Worm (Caenorhabditis elegans) whole organism, dauer: ENCODE results near the gene sek-1.

ENCODE experiments used
- unc-62 ChIP-seq: sonication (generic microtip); optimal IDR thresholded peaks from 2 replicates; lab custom pipeline; 2017; ENCODE audit warnings: missing biosample characterization, missing genetic modification reagents, missing genetic modification characterization

sek-1 gene

ce11 chrX:7809352-7810196, 7.0 kb upstream of the sek-1 start:
- TF ChIP-seq unc-62 (GFP tag; lab: Kevin White, UChicago) = no peak

- no peak for TF ChIP-seq unc-62 (GFP tag; lab: Kevin White, UChicago)
Measured at ce11 chrX:7810991-7811390, 5.5 kb upstream of the sek-1 start.

- TF ChIP-seq unc-62 (GFP tag; lab: Kevin White, UChicago) = no peak
Measured at ce11 chrX:7814747-7815146, 1.8 kb upstream of the sek-1 start.

ce11 chrX:7815230-7815629, 1.3 kb upstream of the sek-1 start:
- TF ChIP-seq unc-62 (GFP tag; lab: Kevin White, UChicago) = no peak

ce11 chrX:7817555-7817954, 1.0 kb downstream of the sek-1 start:
- no peak for TF ChIP-seq unc-62 (GFP tag; lab: Kevin White, UChicago)

- TF ChIP-seq unc-62 (GFP tag; lab: Kevin White, UChicago) = no peak
Measured at ce11 chrX:7823108-7823704, 6.7 kb downstream of the sek-1 start, which contains the start of gene eef-1A.2. Gene eef-1A.2, plus strand, starts transcription at chrX:7823654.

- TF ChIP-seq unc-62 (GFP tag; lab: Kevin White, UChicago) = no peak
Measured at ce11 chrX:7825707-7826106, 9.2 kb downstream of the sek-1 start.

- TF ChIP-seq unc-62 (GFP tag; lab: Kevin White, UChicago) = no peak
Measured at ce11 chrX:7826590-7827260, 10.2 kb downstream of the sek-1 start.

- TF ChIP-seq unc-62 (GFP tag; lab: Kevin White, UChicago) = no peak
Measured at ce11 chrX:7827989-7828388, 11.5 kb downstream of the sek-1 start.

ce11 chrX:7834117-7834516, 17.6 kb downstream of the sek-1 start, which contains the start of gene sul-3:
Gene sul-3, minus strand, starts transcription at chrX:7834217.
- no peak for TF ChIP-seq unc-62 (GFP tag; lab: Kevin White, UChicago)

ce11 chrX:7838582-7838981, 22.0 kb downstream of the sek-1 start, which contains the start of gene nlp-101:
Gene nlp-101, plus strand, starts transcription at chrX:7838882.
- TF ChIP-seq unc-62 (GFP tag; lab: Kevin White, UChicago) = no peak

- no peak for TF ChIP-seq unc-62 (GFP tag; lab: Kevin White, UChicago)
Measured at ce11 chrX:7839989-7840388, 23.5 kb downstream of the sek-1 start.

ce11 chrX:7842241-7842640, 25.7 kb downstream of the sek-1 start, which contains the start of gene idpp-11:
Gene idpp-11, plus strand, starts transcription at chrX:7842541.
- no peak for TF ChIP-seq unc-62 (GFP tag; lab: Kevin White, UChicago)

ce11 chrX:7847413-7847812, 30.9 kb downstream of the sek-1 start, which contains the start of gene C54D2.6:
Gene C54D2.6, minus strand, starts transcription at chrX:7847513.
- no peak for TF ChIP-seq unc-62 (GFP tag; lab: Kevin White, UChicago)

- TF ChIP-seq unc-62 (GFP tag; lab: Kevin White, UChicago) = no peak
Measured at ce11 chrX:7866493-7866892, 50.0 kb downstream of the sek-1 start.

ce11 chrX:7867307-7867706, 50.8 kb downstream of the sek-1 start:
- TF ChIP-seq unc-62 (GFP tag; lab: Kevin White, UChicago) = no peak
